Worm (Caenorhabditis elegans) whole organism, L4 larva: Measurements from ENCODE around the gene alh-3.

Source experiments
- F44E2.7 ChIP-seq: fragments of 200-800 bp; sonication (Bioruptor generic); IDR thresholded peaks from 2 replicates; pipeline ENCODE4 v2.1.2; 2022; ENCODE audit warnings: missing genetic modification characterization, missing compliant biosample characterization
- T26A8.4 ChIP-seq: fragments of 200-800 bp; sonication (Bioruptor generic); IDR thresholded peaks from 2 replicates; pipeline ENCODE4 v1.3.6; 2022; ENCODE audit warnings: missing genetic modification characterization, missing compliant biosample characterization
- Y5F2A.4 ChIP-seq: fragments of 200-800 bp; sonication (Bioruptor generic); optimal IDR thresholded peaks from 2 replicates; lab custom pipeline; 2018; ENCODE audit warnings: mild to moderate bottlenecking, missing genetic modification characterization, missing compliant biosample characterization
- Y75B8A.6 ChIP-seq: fragments of 200-800 bp; sonication (Bioruptor generic); IDR thresholded peaks from 2 replicates; pipeline ENCODE4 v1.3.6; 2022; ENCODE audit warnings: missing genetic modification reagents, missing genetic modification characterization, missing compliant biosample characterization
- ceh-82 ChIP-seq: sonication (generic microtip); optimal IDR thresholded peaks from 2 replicates; lab custom pipeline; 2017; ENCODE audit warnings: missing biosample characterization, missing genetic modification characterization
- ces-1 ChIP-seq: fragments of 150-350 bp; sonication (generic microtip); optimal IDR thresholded peaks from 4 replicates; lab custom pipeline; 2014; ENCODE audit warnings: missing biosample characterization, missing genetic modification reagents, missing genetic modification characterization
- ctbp-1 ChIP-seq: fragments of 200-800 bp; sonication (Bioruptor generic); IDR thresholded peaks from 2 replicates; pipeline ENCODE4 v1.3.6; 2022; ENCODE audit warnings: missing genetic modification reagents, missing genetic modification characterization, missing compliant biosample characterization
- dmd-6 ChIP-seq: fragments of 200-800 bp; sonication (Bioruptor generic); IDR thresholded peaks from 2 replicates; pipeline ENCODE4 v1.3.6; 2022; ENCODE audit warnings: missing genetic modification reagents, missing genetic modification characterization, missing compliant biosample characterization
- dmd-8 ChIP-seq: fragments of 200-800 bp; sonication (Bioruptor generic); IDR thresholded peaks from 2 replicates; pipeline ENCODE4 v1.3.6; 2022; ENCODE audit warnings: missing genetic modification characterization, missing compliant biosample characterization
- dve-1 ChIP-seq: sonication (generic microtip); optimal IDR thresholded peaks from 2 replicates; lab custom pipeline; 2017; ENCODE audit warnings: antibody characterized with exemption, mild to moderate bottlenecking, missing genetic modification characterization, missing compliant biosample characterization; ENCODE audit not compliant: insufficient read depth
- egl-27 ChIP-seq: sonication (generic microtip); optimal IDR thresholded peaks from 3 replicates; lab custom pipeline; 2017; ENCODE audit warnings: missing biosample characterization, missing genetic modification reagents, missing genetic modification characterization
- fkh-10 ChIP-seq: fragments of 150-350 bp; optimal IDR thresholded peaks from 2 replicates; lab custom pipeline; 2014; ENCODE audit warnings: missing biosample characterization, missing genetic modification reagents, missing genetic modification characterization
- gei-8 ChIP-seq: fragments of 200-800 bp; sonication (Bioruptor generic); optimal IDR thresholded peaks from 2 replicates; lab custom pipeline; 2018; ENCODE audit warnings: mild to moderate bottlenecking, missing genetic modification characterization, missing compliant biosample characterization
- hlh-30 ChIP-seq: sonication (generic microtip); optimal IDR thresholded peaks from 2 replicates; lab custom pipeline; 2017; ENCODE audit warnings: antibody characterized with exemption, mild to moderate bottlenecking, missing genetic modification characterization, missing compliant biosample characterization; ENCODE audit not compliant: insufficient read depth
- hmg-1.1 ChIP-seq: fragments of 200-800 bp; sonication (Bioruptor generic); IDR thresholded peaks from 2 replicates; pipeline ENCODE4 v1.3.6; 2022; ENCODE audit warnings: missing genetic modification reagents, missing genetic modification characterization, missing compliant biosample characterization
- lin-13 ChIP-seq: fragments of 150-350 bp; optimal IDR thresholded peaks from 2 replicates; lab custom pipeline; 2014; ENCODE audit warnings: missing biosample characterization, missing genetic modification reagents, missing genetic modification characterization
- lin-39 ChIP-seq: fragments of 150-350 bp; optimal IDR thresholded peaks from 2 replicates; lab custom pipeline; 2014; ENCODE audit warnings: missing biosample characterization, missing genetic modification reagents, missing genetic modification characterization
- lir-3 ChIP-seq: sonication (generic microtip); optimal IDR thresholded peaks from 2 replicates; lab custom pipeline; 2016; ENCODE audit warnings: mild to moderate bottlenecking, missing genetic modification characterization, missing compliant biosample characterization
- lsy-2 ChIP-seq, 2 experiments: fragments of 150-350 bp in 1 of 2; sonication (generic microtip) in 1 of 2; optimal IDR thresholded peaks; 2 replicates each; lab custom pipeline; 2014 to 2017; ENCODE audit warnings: missing biosample characterization in 2 of 2, missing genetic modification characterization in 2 of 2
- madf-5 ChIP-seq, 2 experiments: fragments of 200-800 bp; sonication (Bioruptor generic); IDR thresholded peaks; 2 replicates each; pipeline ENCODE4 v1.3.6; 2022; ENCODE audit warnings: missing compliant biosample characterization in 2 of 2, missing genetic modification characterization in 2 of 2
- madf-9 ChIP-seq: fragments of 200-800 bp; sonication (Bioruptor generic); conservative IDR thresholded peaks from 2 replicates; pipeline ENCODE4 v1.3.6; 2022; ENCODE audit warnings: missing genetic modification reagents, missing genetic modification characterization, missing compliant biosample characterization
- mep-1 ChIP-seq: fragments of 150-350 bp; sonication (generic microtip); optimal IDR thresholded peaks from 3 replicates; lab custom pipeline; 2014; ENCODE audit warnings: missing biosample characterization, missing genetic modification characterization
- mes-2 ChIP-seq: sonication (generic microtip); optimal IDR thresholded peaks from 2 replicates; lab custom pipeline; 2016; ENCODE audit warnings: missing genotype, mild to moderate bottlenecking, missing genetic modification characterization, missing compliant biosample characterization; ENCODE audit not compliant: poor library complexity, severe bottlenecking
- mxl-3 ChIP-seq: fragments of 200-800 bp; sonication (Bioruptor generic); optimal IDR thresholded peaks from 2 replicates; lab custom pipeline; 2018; ENCODE audit warnings: mild to moderate bottlenecking, missing genetic modification characterization, missing compliant biosample characterization
- nhr-11 ChIP-seq: fragments of 150-350 bp; optimal IDR thresholded peaks from 2 replicates; lab custom pipeline; 2014; ENCODE audit warnings: missing biosample characterization, missing genetic modification characterization
- nhr-28 ChIP-seq: fragments of 150-350 bp; optimal IDR thresholded peaks from 2 replicates; lab custom pipeline; 2014; ENCODE audit warnings: missing biosample characterization, missing genetic modification characterization
- nhr-41 ChIP-seq: fragments of 200-800 bp; sonication (Bioruptor generic); IDR thresholded peaks from 2 replicates; pipeline ENCODE4 v1.3.6; 2022; ENCODE audit warnings: missing genetic modification reagents, missing genetic modification characterization, missing compliant biosample characterization
- pha-4 ChIP-seq, 2 experiments: fragments of 150-350 bp in 1 of 2; fragments of 200-800 bp in 1 of 2; sonication (Bioruptor generic) in 1 of 2; IDR thresholded peaks in 1 of 2; optimal IDR thresholded peaks in 1 of 2; 2 replicates each; pipeline versions ENCODE4 v1.3.6 to Lab custom; 2014 to 2022; ENCODE audit warnings: missing genetic modification characterization in 2 of 2, missing genetic modification reagents in 2 of 2, missing biosample characterization in 1 of 2, missing compliant biosample characterization in 1 of 2
- tra-1 ChIP-seq: fragments of 200-800 bp; sonication (Bioruptor generic); IDR thresholded peaks from 2 replicates; pipeline ENCODE4 v1.3.6; 2022; ENCODE audit warnings: missing genetic modification reagents, missing genetic modification characterization, missing compliant biosample characterization
- unc-62 ChIP-seq, 3 experiments: fragments of 150-350 bp in 1 of 3; sonication (generic microtip); optimal IDR thresholded peaks in 2 of 3; peaks in 1 of 3; 1 replicate in 1 of 3; 2 replicates in 2 of 3; lab custom pipeline; 2014 to 2017; ENCODE audit warnings: missing biosample characterization in 3 of 3, missing genetic modification characterization in 3 of 3, missing genetic modification reagents in 3 of 3, missing genotype in 1 of 3
- zfp-2 ChIP-seq: sonication (generic microtip); optimal IDR thresholded peaks from 2 replicates; lab custom pipeline; 2016; ENCODE audit warnings: mild to moderate bottlenecking, missing genetic modification characterization, missing compliant biosample characterization
- zip-11 ChIP-seq: fragments of 200-800 bp; sonication (Bioruptor generic); IDR thresholded peaks from 2 replicates; pipeline ENCODE4 v1.3.6; 2022; ENCODE audit warnings: missing genetic modification characterization, missing compliant biosample characterization
- ztf-7 ChIP-seq: fragments of 150-350 bp; optimal IDR thresholded peaks from 2 replicates; lab custom pipeline; 2014; ENCODE audit warnings: missing biosample characterization, missing genetic modification characterization

Gene alh-3

DNA sequence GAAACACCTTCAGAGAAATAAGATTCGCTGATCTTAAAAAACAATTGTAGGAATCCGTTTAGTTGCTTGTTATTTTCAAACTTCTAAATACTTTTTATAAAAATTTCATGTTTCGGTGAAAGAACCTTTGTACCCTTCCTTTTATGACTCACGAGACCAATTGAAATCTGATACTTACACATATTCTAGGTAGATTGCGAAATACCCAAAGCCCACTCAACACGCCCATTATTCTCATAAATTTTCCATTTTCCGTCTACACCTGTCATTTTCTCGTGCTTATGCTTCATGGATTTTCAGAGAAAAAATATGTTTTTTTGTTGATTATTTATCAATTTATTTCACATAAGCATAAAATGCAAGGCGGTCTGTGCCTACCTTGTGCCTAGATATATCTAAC lies 16.0 kb upstream of the alh-3 start:
- no peak for TF ChIP-seq hmg-1.1 (GFP tag; lab: Robert Waterston, UW)
- TF ChIP-seq nhr-11: peak; percentile 76
- no peak for TF ChIP-seq fkh-10 (GFP tag; lab: Kevin White, UChicago)
- TF ChIP-seq lsy-2 (tag; optimal IDR thresholded peaks at IDR 0.05; lab: Kevin White, UChicago): peak in 1 of 2 experiments; percentile 3
- TF ChIP-seq tra-1 (GFP tag; lab: Robert Waterston, UW): no peak
- TF ChIP-seq Y5F2A.4 (GFP tag; lab: Kevin White, UChicago): no peak
- TF ChIP-seq ctbp-1 (GFP tag; lab: Robert Waterston, UW): no peak
- no peak for TF ChIP-seq lin-13 (GFP tag; lab: Kevin White, UChicago)
- no peak for TF ChIP-seq zip-11 (GFP tag; lab: Robert Waterston, UW)
- TF ChIP-seq ceh-82 (tag; lab: Kevin White, UChicago): no peak
- TF ChIP-seq nhr-41 (GFP tag; lab: Robert Waterston, UW): no peak

DNA sequence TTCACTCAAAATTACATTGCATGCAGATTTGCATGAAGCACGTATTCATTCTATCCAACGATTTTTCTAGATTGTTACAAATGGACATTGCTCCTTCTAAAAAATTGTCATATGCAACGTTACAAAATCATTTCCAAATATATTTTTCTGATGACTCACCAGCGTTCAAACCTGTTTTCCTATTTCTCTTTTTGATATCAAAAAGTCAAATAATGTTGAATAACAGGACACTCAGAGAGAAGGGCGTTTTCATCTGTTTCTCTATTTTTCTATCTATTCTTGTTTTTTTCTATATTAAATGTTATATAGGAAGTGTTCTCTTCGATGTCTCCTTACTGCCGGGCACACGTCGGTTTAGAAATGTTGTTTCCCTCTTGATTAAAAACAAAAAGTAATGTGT lies 15.5 kb upstream of the alh-3 start:
- no peak for TF ChIP-seq lir-3 (tag; lab: Kevin White, UChicago)
- TF ChIP-seq unc-62 (GFP tag; optimal IDR thresholded peaks at IDR 0.05 in 1 of 2; lab: Kevin White, UChicago): peak in 1 of 2 experiments; percentile 66
- no peak for TF ChIP-seq unc-62 (tag; optimal IDR thresholded peaks at IDR 0.05; lab: Kevin White, UChicago)
- TF ChIP-seq dve-1 (tag; lab: Kevin White, UChicago): peak; percentile 48
- TF ChIP-seq nhr-28: peak; percentile 18
- no peak for TF ChIP-seq egl-27 (tag; lab: Kevin White, UChicago)
- no peak for TF ChIP-seq mxl-3 (GFP tag; lab: Kevin White, UChicago)

DNA sequence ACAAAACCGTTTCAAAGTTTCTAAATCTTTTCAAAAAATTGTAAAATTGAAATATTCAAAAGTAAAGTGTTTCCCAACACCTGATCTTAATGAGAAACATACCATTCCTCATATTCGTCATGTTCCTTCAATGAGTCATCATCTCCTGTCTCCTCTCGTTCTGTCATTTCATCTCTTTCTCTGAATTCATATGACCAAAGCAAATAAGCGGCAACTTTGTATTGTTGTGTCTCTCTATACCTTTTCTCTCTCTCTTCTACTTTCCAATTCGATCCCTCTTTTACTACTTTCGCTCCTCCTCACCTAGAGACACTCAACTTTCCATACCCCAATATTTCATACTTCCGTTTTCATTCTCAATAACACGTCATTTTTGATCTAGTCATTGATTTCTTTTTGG lies 14.1 kb upstream of the alh-3 start:
- no peak for TF ChIP-seq madf-5 (GFP tag; IDR thresholded peaks at IDR 0.05; lab: Robert Waterston, UW)
- TF ChIP-seq gei-8 (GFP tag; lab: Kevin White, UChicago): no peak
- TF ChIP-seq dmd-6 (GFP tag; lab: Robert Waterston, UW): peak; percentile 18; the same call in 1 of the 2 replicates
- TF ChIP-seq zfp-2 (tag; lab: Kevin White, UChicago): no peak
- TF ChIP-seq zip-11 (GFP tag; lab: Robert Waterston, UW): no peak
- peak; percentile 14 for TF ChIP-seq mep-1 (tag; lab: Kevin White, UChicago)
- TF ChIP-seq dve-1 (tag; lab: Kevin White, UChicago): peak; percentile 29
- TF ChIP-seq hlh-30: peak; percentile 70
- TF ChIP-seq F44E2.7 (GFP tag; lab: Robert Waterston, UW): no peak
- TF ChIP-seq pha-4 (GFP tag; IDR thresholded peaks at IDR 0.05; lab: Robert Waterston, UW): no peak
- TF ChIP-seq pha-4 (tag; optimal IDR thresholded peaks at IDR 0.05; lab: Kevin White, UChicago): peak; percentile 15
- 0 out of 2 replicates have a peak, but pooled peaks have one; percentile 38 for TF ChIP-seq hmg-1.1 (GFP tag; lab: Robert Waterston, UW)
- TF ChIP-seq nhr-28: peak; percentile 29

DNA sequence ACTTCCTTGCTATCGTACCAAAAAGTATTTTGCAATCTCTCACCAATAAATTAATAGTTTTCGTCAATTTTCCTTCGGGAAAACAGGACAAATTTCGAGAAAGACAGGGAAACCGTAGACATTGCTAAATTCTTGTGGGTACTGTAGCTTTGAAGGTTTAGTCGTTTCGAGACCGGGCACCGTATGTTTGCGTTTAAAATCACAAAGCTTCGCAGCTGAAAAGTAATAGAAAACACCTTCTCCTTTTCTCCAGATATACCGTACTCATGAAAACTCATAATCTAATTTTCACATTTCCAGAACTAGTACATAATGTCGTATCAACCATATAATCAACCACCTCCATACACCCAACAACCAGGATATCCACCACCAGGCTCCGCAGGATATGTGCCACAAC lies 13.4 kb upstream of the alh-3 start, which contains the start of gene F13H10.6:
Gene F13H10.6 (plus strand): TSS at position 301 of the 400 bp plus-strand sequence.
- TF ChIP-seq unc-62 (GFP tag; optimal IDR thresholded peaks at IDR 0.05 in 1 of 2; lab: Kevin White, UChicago) (peak in 1 of 2 experiments; percentile 64), unc-62 (tag; optimal IDR thresholded peaks at IDR 0.05; lab: Kevin White, UChicago) (no peak), ces-1 (GFP tag; lab: Kevin White, UChicago) (no peak)

DNA sequence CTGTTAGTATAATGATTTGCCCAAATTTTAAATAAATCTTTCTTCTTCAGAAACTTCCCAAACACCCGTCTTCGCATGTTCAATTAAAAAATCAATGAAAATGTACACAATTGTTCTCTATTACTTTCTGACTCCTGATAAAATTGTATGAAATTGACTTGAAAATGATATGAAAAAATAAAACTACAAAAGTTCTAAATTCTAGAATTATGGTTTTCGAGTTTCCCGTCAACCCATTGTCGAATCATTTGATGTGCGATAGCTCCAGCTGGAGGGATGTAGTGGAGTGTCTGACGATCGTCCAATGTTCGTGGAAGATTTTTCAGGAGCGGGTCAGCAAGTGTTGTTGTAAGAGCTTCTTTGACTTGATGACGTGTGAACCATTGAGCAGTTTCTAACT lies 12.5 kb upstream of the alh-3 start:
- no peak for TF ChIP-seq dmd-8 (GFP tag; lab: Robert Waterston, UW)
- TF ChIP-seq zfp-2 (tag; lab: Kevin White, UChicago): no peak
- no peak for TF ChIP-seq Y75B8A.6 (GFP tag; lab: Robert Waterston, UW)
- TF ChIP-seq ztf-7 (tag; lab: Kevin White, UChicago): no peak
- TF ChIP-seq lin-39 (tag; lab: Kevin White, UChicago): no peak
- no peak for TF ChIP-seq madf-9 (GFP tag; lab: Robert Waterston, UW)
- peak in 1 of 2 experiments; percentile 96 for TF ChIP-seq unc-62 (GFP tag; optimal IDR thresholded peaks at IDR 0.05 in 1 of 2; lab: Kevin White, UChicago)
- no peak for TF ChIP-seq unc-62 (tag; optimal IDR thresholded peaks at IDR 0.05; lab: Kevin White, UChicago)
- no peak for TF ChIP-seq mes-2
- no peak for TF ChIP-seq egl-27 (tag; lab: Kevin White, UChicago)
- TF ChIP-seq T26A8.4: 0 out of 2 replicates have a peak, but pooled peaks have one; percentile 7
